Fruit fly (Drosophila melanogaster) whole organism, embryonic: ENCODE data around the gene Adat1.

Experiments
- Adf1 ChIP-seq: fragments of 200-800 bp; sonication (Bioruptor generic); IDR thresholded peaks from 2 replicates; pipeline ENCODE4 v1.3.6; 2022; ENCODE audit warnings: missing biosample characterization, missing genetic modification characterization
- B-H2 ChIP-seq: fragments of 200-800 bp; sonication (Bioruptor generic); optimal IDR thresholded peaks from 2 replicates; lab custom pipeline; 2018; ENCODE audit warnings: missing biosample characterization, mild to moderate bottlenecking, missing genetic modification characterization
- CG10543 ChIP-seq: fragments of 200-800 bp; sonication (Bioruptor generic); optimal IDR thresholded peaks from 3 replicates; lab custom pipeline; 2017; ENCODE audit warnings: missing biosample characterization, mild to moderate bottlenecking, missing genetic modification characterization, moderate library complexity
- CG11247 ChIP-seq: fragments of 200-800 bp; sonication (Bioruptor generic); IDR thresholded peaks from 2 replicates; pipeline ENCODE4 v1.3.6; 2022; ENCODE audit warnings: missing biosample characterization, missing genetic modification characterization
- CG12769 ChIP-seq: fragments of 200-800 bp; sonication (Bioruptor generic); optimal IDR thresholded peaks from 2 replicates; lab custom pipeline; 2019; ENCODE audit warnings: missing biosample characterization, mild to moderate bottlenecking, missing genetic modification characterization, moderate library complexity
- CG13287 ChIP-seq: fragments of 200-800 bp; sonication (Bioruptor generic); IDR thresholded peaks from 2 replicates; pipeline ENCODE4 v1.3.6; 2022; ENCODE audit warnings: missing biosample characterization, missing genetic modification characterization; ENCODE audit not compliant: partially characterized antibody
- CG15269 ChIP-seq: fragments of 200-800 bp; sonication (Bioruptor generic); optimal IDR thresholded peaks from 2 replicates; lab custom pipeline; 2018; ENCODE audit warnings: missing biosample characterization, mild to moderate bottlenecking, missing genetic modification characterization, moderate library complexity
- CG17328 ChIP-seq: fragments of 200-800 bp; sonication (Bioruptor generic); IDR thresholded peaks from 2 replicates; pipeline ENCODE4 v1.3.6; 2022; ENCODE audit warnings: missing biosample characterization, missing genetic modification characterization
- CG2120 ChIP-seq: fragments of 200-800 bp; sonication (Bioruptor generic); optimal IDR thresholded peaks from 3 replicates; lab custom pipeline; 2016; ENCODE audit warnings: missing biosample characterization, missing genetic modification characterization
- CG30403 ChIP-seq: fragments of 200-800 bp; sonication (Bioruptor generic); optimal IDR thresholded peaks from 3 replicates; lab custom pipeline; 2016; ENCODE audit warnings: missing biosample characterization, missing genetic modification characterization
- CG32532 ChIP-seq: fragments of 200-800 bp; sonication (Bioruptor generic); IDR thresholded peaks from 2 replicates; pipeline ENCODE4 v1.3.6; 2022; ENCODE audit warnings: missing biosample characterization, missing genetic modification characterization
- CG34224 ChIP-seq: fragments of 200-800 bp; sonication (Bioruptor generic); IDR thresholded peaks from 3 replicates; pipeline ENCODE4 v1.3.6; 2022; ENCODE audit warnings: missing biosample characterization, missing genetic modification characterization; ENCODE audit not compliant: partially characterized antibody
- CG6175 ChIP-seq: fragments of 200-800 bp; sonication (Bioruptor generic); IDR thresholded peaks from 3 replicates; pipeline ENCODE4 v1.3.6; 2022; ENCODE audit warnings: missing biosample characterization, missing genetic modification characterization
- CG6683 ChIP-seq: fragments of 200-800 bp; sonication (Bioruptor generic); optimal IDR thresholded peaks from 2 replicates; lab custom pipeline; 2017; ENCODE audit warnings: missing biosample characterization, mild to moderate bottlenecking, missing genetic modification characterization, missing genetic modification reagents
- CG6765 ChIP-seq: fragments of 200-800 bp; sonication (Bioruptor generic); optimal IDR thresholded peaks from 3 replicates; lab custom pipeline; 2017; ENCODE audit warnings: missing biosample characterization, mild to moderate bottlenecking, missing genetic modification characterization
- CG8290 ChIP-seq, 3 experiments: fragments of 200-800 bp; sonication (Bioruptor generic); optimal IDR thresholded peaks; 2 replicates each; lab custom pipeline; 2016 to 2019; ENCODE audit warnings: missing biosample characterization in 3 of 3, missing genetic modification characterization in 3 of 3, mild to moderate bottlenecking in 2 of 3, moderate library complexity in 1 of 3
- CG8478 ChIP-seq: fragments of >200 bp; optimal IDR thresholded peaks from 2 replicates; lab custom pipeline; 2018
- CG9932 ChIP-seq: fragments of 200-800 bp; sonication (Bioruptor generic); IDR thresholded peaks from 2 replicates; pipeline ENCODE4 v1.3.6; 2022; ENCODE audit warnings: missing biosample characterization, missing genetic modification characterization
- CkIIα-i1 ChIP-seq: fragments of 200-800 bp; sonication (Bioruptor generic); IDR thresholded peaks from 2 replicates; pipeline ENCODE4 v1.3.6; 2022; ENCODE audit warnings: missing biosample characterization, missing genetic modification characterization
- Dbx ChIP-seq: fragments of 200-800 bp; sonication (Bioruptor generic); IDR thresholded peaks from 3 replicates; pipeline ENCODE4 v1.3.6; 2022; ENCODE audit warnings: missing biosample characterization, missing genetic modification characterization
- Dfd ChIP-seq, 2 experiments: fragments of >200 bp; optimal IDR thresholded peaks; 2 replicates each; lab custom pipeline; 2017; ENCODE audit warnings: missing biosample characterization in 2 of 2, missing genetic modification characterization in 2 of 2
- Ets65A ChIP-seq: fragments of 200-800 bp; sonication (Bioruptor generic); peaks from one replicate; lab custom pipeline; 2016; ENCODE audit warnings: missing biosample characterization, missing genetic modification characterization
- Hmr ChIP-seq: fragments of 200-800 bp; sonication (Bioruptor generic); optimal IDR thresholded peaks from 3 replicates; lab custom pipeline; 2017; ENCODE audit warnings: mild to moderate bottlenecking, missing biosample characterization, missing genetic modification reagents, missing genetic modification characterization
- Hr78 ChIP-seq, 2 experiments: fragments of 200-800 bp in 1 of 2; fragments of >200 bp in 1 of 2; sonication (Bioruptor generic) in 1 of 2; optimal IDR thresholded peaks; 2 replicates each; lab custom pipeline; 2017 to 2019; ENCODE audit warnings: missing biosample characterization in 2 of 2, missing genetic modification characterization in 2 of 2, mild to moderate bottlenecking in 1 of 2, moderate library complexity in 1 of 2
- Med ChIP-seq: fragments of 200-800 bp; sonication (Bioruptor generic); peaks from one replicate; lab custom pipeline; 2016; ENCODE audit warnings: missing biosample characterization, missing genetic modification characterization, mild to moderate bottlenecking, inconsistent platforms, moderate library complexity
- Pdp1 ChIP-seq, 2 experiments: fragments of 200-800 bp; sonication (Bioruptor generic); optimal IDR thresholded peaks; 3 replicates each; lab custom pipeline; 2016; ENCODE audit warnings: missing biosample characterization in 2 of 2, missing genetic modification characterization in 2 of 2, mild to moderate bottlenecking in 1 of 2, moderate library complexity in 1 of 2
- Taf1 ChIP-seq: fragments of 200-800 bp; sonication (Bioruptor generic); IDR thresholded peaks from 2 replicates; pipeline ENCODE4 v1.3.6; 2022; ENCODE audit warnings: missing biosample characterization, missing genetic modification characterization
- amos ChIP-seq: fragments of 200-800 bp; sonication (Bioruptor generic); IDR thresholded peaks from 2 replicates; pipeline ENCODE4 v1.3.6; 2022; ENCODE audit warnings: missing biosample characterization, missing genetic modification characterization; ENCODE audit not compliant: partially characterized antibody
- chinmo ChIP-seq: fragments of 200-800 bp; sonication (Bioruptor generic); IDR thresholded peaks from 4 replicates; pipeline ENCODE4 v1.3.6; 2022; ENCODE audit warnings: missing biosample characterization, missing genetic modification characterization; ENCODE audit not compliant: partially characterized antibody
- crol ChIP-seq: fragments of 200-800 bp; sonication (Bioruptor generic); IDR thresholded peaks from 2 replicates; pipeline ENCODE4 v1.3.6; 2022; ENCODE audit warnings: missing biosample characterization, missing genetic modification characterization
- cwo ChIP-seq: fragments of 200-800 bp; sonication (Bioruptor generic); optimal IDR thresholded peaks from 3 replicates; lab custom pipeline; 2017; ENCODE audit warnings: missing biosample characterization, missing genetic modification characterization, mild to moderate bottlenecking, moderate library complexity, missing genetic modification reagents
- ems ChIP-seq: fragments of 200-800 bp; sonication (Bioruptor generic); optimal IDR thresholded peaks from 3 replicates; lab custom pipeline; 2016; ENCODE audit warnings: missing biosample characterization, missing genetic modification characterization
- exex ChIP-seq: fragments of 200-800 bp; sonication (Bioruptor generic); optimal IDR thresholded peaks from 4 replicates; lab custom pipeline; 2018; ENCODE audit warnings: missing biosample characterization, mild to moderate bottlenecking, missing genetic modification characterization, moderate library complexity
- ftz-f1 ChIP-seq: fragments of 200-800 bp; sonication (Bioruptor generic); optimal IDR thresholded peaks from 2 replicates; lab custom pipeline; 2016; ENCODE audit warnings: missing biosample characterization, missing genetic modification characterization
- gsb-n ChIP-seq: fragments of 200-800 bp; sonication (Bioruptor generic); optimal IDR thresholded peaks from 3 replicates; lab custom pipeline; 2018; ENCODE audit warnings: missing biosample characterization, mild to moderate bottlenecking, missing genetic modification characterization
- hth ChIP-seq: fragments of >200 bp; optimal IDR thresholded peaks from 2 replicates; lab custom pipeline; 2017; ENCODE audit warnings: inconsistent platforms
- knrl ChIP-seq: fragments of 200-800 bp; sonication (Bioruptor generic); IDR thresholded peaks from 3 replicates; pipeline ENCODE4 v1.3.6; 2022; ENCODE audit warnings: missing biosample characterization, missing genetic modification characterization; ENCODE audit not compliant: partially characterized antibody
- lab ChIP-seq: fragments of 200-800 bp; sonication (Bioruptor generic); optimal IDR thresholded peaks from 3 replicates; lab custom pipeline; 2017; ENCODE audit warnings: missing biosample characterization, missing genetic modification characterization, mild to moderate bottlenecking, moderate library complexity, missing genetic modification reagents
- lbe ChIP-seq: fragments of 200-800 bp; sonication (Bioruptor generic); optimal IDR thresholded peaks from 2 replicates; lab custom pipeline; 2016; ENCODE audit warnings: missing biosample characterization, mild to moderate bottlenecking, missing genetic modification characterization
- pan ChIP-seq, 4 experiments: fragments of >200 bp in 3 of 4; fragments of 200-800 bp in 1 of 4; sonication (Bioruptor generic) in 1 of 4; optimal IDR thresholded peaks in 3 of 4; IDR thresholded peaks in 1 of 4; 2 replicates each; pipeline versions ENCODE4 v1.3.6 to Lab custom; 2017 to 2022; ENCODE audit warnings: missing biosample characterization in 2 of 4, missing genetic modification characterization in 2 of 4, mixed read lengths in 1 of 4
- pros ChIP-seq: fragments of 200-800 bp; sonication (Bioruptor generic); optimal IDR thresholded peaks from 3 replicates; lab custom pipeline; 2019; ENCODE audit warnings: missing biosample characterization, mild to moderate bottlenecking, missing genetic modification characterization, moderate library complexity
- rib ChIP-seq: fragments of 200-800 bp; sonication (Bioruptor generic); IDR thresholded peaks from 2 replicates; pipeline ENCODE4 v1.3.6; 2022; ENCODE audit warnings: missing biosample characterization, missing genetic modification characterization
- sens ChIP-seq: fragments of 200-800 bp; sonication (Bioruptor generic); peaks from one replicate; lab custom pipeline; 2016; ENCODE audit warnings: missing biosample characterization, missing genetic modification characterization
- vvl ChIP-seq: fragments of 200-800 bp; sonication (Bioruptor generic); IDR thresholded peaks from 2 replicates; pipeline ENCODE4 v1.3.6; 2022; ENCODE audit warnings: missing biosample characterization, missing genetic modification characterization

Adat1 gene

DNA sequence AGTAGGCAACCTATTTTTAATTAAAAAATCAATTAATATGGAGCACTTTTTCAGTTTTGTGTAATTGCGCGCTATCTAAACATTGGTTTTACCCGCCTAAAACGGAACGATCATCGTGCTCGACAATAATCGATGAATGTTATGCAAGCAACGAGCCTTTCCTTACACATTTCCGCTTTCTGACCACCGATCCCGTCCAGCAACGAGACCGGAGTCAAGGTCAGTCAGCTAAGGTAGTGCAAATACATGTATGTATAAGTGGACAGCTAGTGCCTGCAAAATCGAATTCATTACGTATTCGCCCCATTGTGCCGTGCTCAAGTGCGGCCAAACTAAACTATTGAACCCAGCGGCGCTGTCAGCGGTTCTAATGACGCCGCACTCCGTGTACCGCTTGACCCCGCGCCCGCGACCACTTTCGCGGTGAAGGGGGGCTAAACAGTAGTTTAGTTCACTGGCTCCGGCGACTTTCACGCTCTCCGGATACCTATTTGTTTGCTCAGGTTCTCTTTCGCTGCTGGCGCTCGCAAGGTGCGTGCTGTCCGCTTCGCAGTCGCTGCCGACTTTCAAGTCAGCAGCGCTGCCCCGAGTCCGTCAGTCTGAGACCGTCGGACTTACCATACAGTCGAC, 8.1 kb downstream of the Adat1 start, which contains the start of gene CAH1 (continued):
- TF ChIP-seq amos (GFP tag; lab: Robert Waterston, UW) (peak; percentile 19; the same call in 1 of the 2 replicates), cwo (GFP tag; lab: Kevin White, UChicago) (no peak), Pdp1 (GFP tag; optimal IDR thresholded peaks at IDR 0.05; lab: Kevin White, UChicago) (peak in 1 of 2 experiments; percentile 80), exex (peak; percentile 71), Med (GFP tag; lab: Kevin White, UChicago) (peak; percentile 73), pan (optimal IDR thresholded peaks at IDR 0.05; lab: Kevin White, UChicago) (no peak), pan (GFP tag; optimal IDR thresholded peaks at IDR 0.05 in 1 of 2, IDR thresholded peaks at IDR 0.05 in 1 of 2) (peak in 1 of 2 experiments; percentile 40), CG6175 (GFP tag; lab: Robert Waterston, UW) (0 out of 3 replicates have a peak, but pooled peaks have one; percentile 61), Dbx (GFP tag; lab: Robert Waterston, UW) (peak; percentile 44; the same call in 1 of the 3 replicates), CG32532 (GFP tag; lab: Robert Waterston, UW) (peak; percentile 19; the same call in 1 of the 2 replicates), CG12769 (tag; lab: Kevin White, UChicago) (peak; percentile 83), Ets65A (peak; percentile 22), CkIIα-i1 (GFP tag; lab: Robert Waterston, UW) (no peak), CG9932 (GFP tag; lab: Robert Waterston, UW) (0 out of 2 replicates have a peak, but pooled peaks have one; percentile 43), CG11247 (GFP tag; lab: Robert Waterston, UW) (no peak), vvl (GFP tag; lab: Robert Waterston, UW) (peak; percentile 57; the same call in 1 of the 2 replicates), Hr78 (GFP tag; optimal IDR thresholded peaks at IDR 0.05; lab: Kevin White, UChicago) (peak in 1 of 2 experiments; percentile 96), CG34224 (GFP tag; lab: Robert Waterston, UW) (no peak), chinmo (GFP tag; lab: Robert Waterston, UW) (peak; percentile 93), ems (GFP tag; lab: Kevin White, UChicago) (no peak), CG10543 (GFP tag; lab: Kevin White, UChicago) (peak; percentile 41), lab (GFP tag; lab: Kevin White, UChicago) (peak; percentile 23), ftz-f1 (GFP tag; lab: Kevin White, UChicago) (peak; percentile 63), CG13287 (peak; percentile 44), CG8478 (no peak), CG17328 (GFP tag; lab: Robert Waterston, UW) (0 out of 2 replicates have a peak, but pooled peaks have one; percentile 9), gsb-n (tag; lab: Kevin White, UChicago) (no peak), CG8290 (GFP tag; optimal IDR thresholded peaks at IDR 0.05; lab: Kevin White, UChicago) (no peak), CG8290 (tag; optimal IDR thresholded peaks at IDR 0.05; lab: Kevin White, UChicago) (peak in 1 of 2 experiments; percentile 42), rib (GFP tag; lab: Robert Waterston, UW) (peak; percentile 54; the same call in 1 of the 2 replicates), sens (GFP tag; lab: Kevin White, UChicago) (peak; percentile 47)

DNA sequence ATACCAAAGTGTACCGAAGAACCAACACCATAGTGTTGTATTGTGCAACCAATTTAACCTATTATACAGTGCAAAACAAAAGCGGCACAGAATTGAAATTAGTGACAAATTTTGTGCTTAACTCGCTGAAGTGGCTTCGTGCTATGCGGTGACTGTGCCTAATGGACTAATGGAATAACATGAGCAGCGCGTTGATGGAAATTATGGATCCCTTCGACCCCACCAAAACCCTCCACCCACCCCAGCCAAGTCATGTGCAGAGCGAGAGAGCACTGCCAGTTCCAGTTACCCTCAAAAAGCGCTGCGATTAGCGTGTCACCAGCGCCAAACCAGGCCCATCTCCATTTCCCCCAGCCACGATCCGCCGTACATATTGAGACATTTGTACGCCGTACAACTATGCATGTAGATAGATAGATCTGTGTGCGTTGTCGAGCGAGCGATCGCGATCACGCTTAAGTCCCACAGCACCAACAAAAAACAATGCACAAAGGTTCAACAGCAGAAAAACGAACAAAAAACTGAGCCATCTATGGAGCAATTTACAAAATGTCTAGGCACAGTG, 9.1 kb downstream of the Adat1 start:
- no peak for TF ChIP-seq hth (lab: Kevin White, UChicago)
- no peak for TF ChIP-seq CG6765
- no peak for TF ChIP-seq Dfd (GFP tag; optimal IDR thresholded peaks at IDR 0.05; lab: Kevin White, UChicago)
- no peak for TF ChIP-seq CG30403 (GFP tag; lab: Kevin White, UChicago)
- TF ChIP-seq CG15269: peak; percentile 13
- no peak for TF ChIP-seq Taf1
- no peak for TF ChIP-seq pros (GFP tag; lab: Kevin White, UChicago)
- peak; percentile 46; the same call in 1 of the 2 replicates for TF ChIP-seq vvl (GFP tag; lab: Robert Waterston, UW)
- TF ChIP-seq CG6683 (GFP tag; lab: Kevin White, UChicago): no peak
- peak; percentile 60 for TF ChIP-seq Med (GFP tag; lab: Kevin White, UChicago)
- peak; percentile 83; the same call in 3 of the 4 replicates for TF ChIP-seq chinmo (GFP tag; lab: Robert Waterston, UW)
- TF ChIP-seq Adf1 (GFP tag; lab: Robert Waterston, UW): peak; percentile 22; the same call in 1 of the 2 replicates
- peak; percentile 50 for TF ChIP-seq CG10543 (GFP tag; lab: Kevin White, UChicago)
- no peak for TF ChIP-seq Hmr (GFP tag; lab: Kevin White, UChicago)
- no peak for TF ChIP-seq CG2120 (GFP tag; lab: Kevin White, UChicago)
- no peak for TF ChIP-seq B-H2 (GFP tag; lab: Kevin White, UChicago)
- TF ChIP-seq Pdp1 (GFP tag; optimal IDR thresholded peaks at IDR 0.05; lab: Kevin White, UChicago): peak in 1 of 2 experiments; percentile 45
- peak; percentile 22 for TF ChIP-seq cwo (GFP tag; lab: Kevin White, UChicago)
- TF ChIP-seq lbe (GFP tag; lab: Kevin White, UChicago): no peak
- 0 out of 2 replicates have a peak, but pooled peaks have one; percentile 18 for TF ChIP-seq CG32532 (GFP tag; lab: Robert Waterston, UW)
- peak; percentile 45; the same call in 1 of the 2 replicates for TF ChIP-seq crol (GFP tag; lab: Robert Waterston, UW)
- no peak for TF ChIP-seq knrl
